Fruit fly (Drosophila melanogaster) Kc167 (cell line): Measurements from ENCODE around the gene Cpr100A.

Experiments
- h ChIP-seq: fragments of >200 bp; optimal IDR thresholded peaks from 3 replicates; lab custom pipeline; 2018; ENCODE audit warnings: missing external identifiers
- insv ChIP-seq: fragments of >200 bp; optimal IDR thresholded peaks from 3 replicates; lab custom pipeline; 2018; ENCODE audit warnings: missing external identifiers
- psq ChIP-seq: fragments of >200 bp; optimal IDR thresholded peaks from 2 replicates; lab custom pipeline; 2017; ENCODE audit warnings: missing external identifiers
- ttk ChIP-seq: sonication (Bioruptor generic); optimal IDR thresholded peaks from 2 replicates; lab custom pipeline; 2017; ENCODE audit warnings: missing external identifiers

- TF ChIP-seq ttk (lab: Kevin White, UChicago) (no peak), psq (lab: Kevin White, UChicago) (no peak), h (no peak), insv (no peak)
These were observed 6.8 kb upstream of the Cpr100A start for dm6 chr3R:30860561-30860928.
